Fruit fly (Drosophila melanogaster) whole organism, prepupa: Measurements from ENCODE around the gene Keap1.

Experiments
- CG11294 ChIP-seq: fragments of 200-800 bp; sonication (Bioruptor generic); IDR thresholded peaks from 2 replicates; pipeline ENCODE4 v1.3.6; 2022; ENCODE audit warnings: missing biosample characterization, missing genetic modification characterization
- CG3032 ChIP-seq: fragments of 200-800 bp; optimal IDR thresholded peaks from 2 replicates; lab custom pipeline; 2019; ENCODE audit warnings: missing biosample characterization, mild to moderate bottlenecking, missing genetic modification characterization, moderate library complexity
- net ChIP-seq: fragments of 200-800 bp; sonication (Bioruptor generic); optimal IDR thresholded peaks from 3 replicates; lab custom pipeline; 2016; ENCODE audit warnings: missing biosample characterization, missing genetic modification characterization

DNA sequence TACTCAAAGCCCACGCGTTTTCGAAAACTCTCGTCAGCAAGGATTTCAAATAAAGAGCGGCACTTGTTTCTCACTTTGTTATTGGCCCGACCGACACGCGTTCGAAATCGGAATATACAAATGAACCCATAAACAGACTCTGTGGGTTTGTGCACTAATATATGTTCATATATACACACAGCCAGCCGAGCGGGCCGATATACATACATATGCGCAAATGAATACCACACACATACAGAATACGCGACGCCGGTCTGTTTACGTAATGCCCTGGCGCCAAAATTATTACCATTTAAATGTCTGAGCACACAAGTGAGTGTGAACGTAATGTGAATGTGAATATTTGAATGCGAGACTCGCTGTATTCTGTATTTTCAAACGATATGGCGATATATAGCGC lies 12.0 kb downstream of the Keap1 start:
- TF ChIP-seq CG11294 (GFP tag; lab: Robert Waterston, UW) = no peak
- no peak for TF ChIP-seq CG3032 (tag; lab: Kevin White, UChicago)
- TF ChIP-seq net (GFP tag; lab: Kevin White, UChicago) = no peak
